Worm (Caenorhabditis elegans): ENCODE data around the gene asps-1.

Gene asps-1

ce11 chrV:10338305-10338992 lies 21.3 kb upstream of the asps-1 start, which contains the start of gene arx-2 (continued):
- TF ChIP-seq C16A3.4 (tag; optimal IDR thresholded peaks at IDR 0.05) (peak; percentile 68), elt-3 (tag; optimal IDR thresholded peaks at IDR 0.05) (peak in 1 of 6 experiments; percentile 26), hlh-17 (GFP tag; optimal IDR thresholded peaks at IDR 0.05; ENCODE audit: borderline replicate concordance) (no peak)

- peak; percentile 65 for TF ChIP-seq blmp-1 (tag; optimal IDR thresholded peaks at IDR 0.05)
- TF ChIP-seq efl-1 (optimal IDR thresholded peaks at IDR 0.05), result no peak
- peak in 1 of 2 experiments; percentile 8 for TF ChIP-seq efl-1 (GFP tag; optimal IDR thresholded peaks at IDR 0.05 in 1 of 2)
- no peak for TF ChIP-seq jun-1 (tag; optimal IDR thresholded peaks at IDR 0.05)
Observed at ce11 chrV:10333843-10334242, 16.6 kb upstream of the asps-1 start.

- TF ChIP-seq lin-14 (GFP tag; optimal IDR thresholded peaks at IDR 0.05) (peak; percentile 1), nhr-77 (tag; optimal IDR thresholded peaks at IDR 0.05) (peak; percentile 9), vab-15 (tag; optimal IDR thresholded peaks at IDR 0.05) (no peak), blmp-1 (tag; optimal IDR thresholded peaks at IDR 0.05) (no peak), zip-4 (GFP tag; optimal IDR thresholded peaks at IDR 0.05) (no peak), unc-86 (tag; optimal IDR thresholded peaks at IDR 0.05) (no peak), tbx-2 (tag; optimal IDR thresholded peaks at IDR 0.05) (peak; percentile 15)
Observed at ce11 chrV:10332012-10332411, 14.8 kb upstream of the asps-1 start, which contains the start of gene crm-1. Gene crm-1 (minus strand): TSS chrV:10332112.

ce11 chrV:10328080-10328479 lies 10.9 kb upstream of the asps-1 start:
- TF ChIP-seq ztf-11 (tag; optimal IDR thresholded peaks at IDR 0.05), result no peak
- TF ChIP-seq tbx-2 (tag; optimal IDR thresholded peaks at IDR 0.05), result peak; percentile 15
- TF ChIP-seq fos-1 (tag; optimal IDR thresholded peaks at IDR 0.05), result no peak
- no peak for TF ChIP-seq ceh-90 (tag; optimal IDR thresholded peaks at IDR 0.05)
- peak; percentile 16 for TF ChIP-seq lin-14 (GFP tag; optimal IDR thresholded peaks at IDR 0.05)
- TF ChIP-seq swsn-7 (tag; optimal IDR thresholded peaks at IDR 0.05), result no peak

- TF ChIP-seq ceh-8 (GFP tag; optimal IDR thresholded peaks at IDR 0.05) (no peak), pag-3 (tag; optimal IDR thresholded peaks at IDR 0.05; ENCODE audit: borderline replicate concordance, insufficient read depth) (no peak), grh-1 (GFP tag; IDR thresholded peaks at IDR 0.05) (no peak), sup-37 (GFP tag; optimal IDR thresholded peaks at IDR 0.05) (no peak), fkh-4 (tag; optimal IDR thresholded peaks at IDR 0.05; ENCODE audit: borderline replicate concordance) (no peak), unc-62 (GFP tag; optimal IDR thresholded peaks at IDR 0.05) (no peak), nhr-47 (tag; optimal IDR thresholded peaks at IDR 0.05) (no peak), efl-1 (optimal IDR thresholded peaks at IDR 0.05) (no peak), efl-1 (GFP tag; optimal IDR thresholded peaks at IDR 0.05 in 1 of 2) (no peak), ets-5 (GFP tag; IDR thresholded peaks at IDR 0.05) (no peak), lin-14 (GFP tag; optimal IDR thresholded peaks at IDR 0.05) (no peak), unc-98 (GFP tag; IDR thresholded peaks at IDR 0.05) (no peak), C04F5.9 (tag; optimal IDR thresholded peaks at IDR 0.05) (no peak), lin-35 (GFP tag; optimal IDR thresholded peaks at IDR 0.05) (no peak), sox-4 (tag; optimal IDR thresholded peaks at IDR 0.05) (no peak)
Observed at ce11 chrV:10323537-10323936, 6.3 kb upstream of the asps-1 start.

- TF ChIP-seq nhr-84 (tag; optimal IDR thresholded peaks at IDR 0.05), result no peak
- peak; percentile 54 to 64 for TF ChIP-seq lsy-2 (tag; optimal IDR thresholded peaks at IDR 0.05)
- TF ChIP-seq lin-15B (tag; optimal IDR thresholded peaks at IDR 0.05), result peak; percentile 30
- TF ChIP-seq C34B4.2 (tag; optimal IDR thresholded peaks at IDR 0.05), result no peak
- no peak for TF ChIP-seq zag-1 (tag; optimal IDR thresholded peaks at IDR 0.05)
- TF ChIP-seq unc-86 (tag; optimal IDR thresholded peaks at IDR 0.05), result peak; percentile 45
- TF ChIP-seq pax-3 (tag; optimal IDR thresholded peaks at IDR 0.05), result peak; percentile 51
- no peak for TF ChIP-seq aly-2 (tag; optimal IDR thresholded peaks at IDR 0.05)
- TF ChIP-seq ztf-11 (tag; optimal IDR thresholded peaks at IDR 0.05), result peak in 1 of 2 experiments; percentile 86
- no peak for TF ChIP-seq pqm-1 (tag; optimal IDR thresholded peaks at IDR 0.05)
- no peak for TF ChIP-seq efl-3 (GFP tag; optimal IDR thresholded peaks at IDR 0.05)
- peak; percentile 87 for TF ChIP-seq tbx-2 (tag; optimal IDR thresholded peaks at IDR 0.05)
- no peak for TF ChIP-seq aha-1 (tag; optimal IDR thresholded peaks at IDR 0.05)
- TF ChIP-seq snpc-4 (tag; optimal IDR thresholded peaks at IDR 0.05), result peak; percentile 5
- TF ChIP-seq ces-1 (GFP tag; optimal IDR thresholded peaks at IDR 0.05), result no peak
- peak; percentile 87 for TF ChIP-seq fkh-4 (tag; optimal IDR thresholded peaks at IDR 0.05; ENCODE audit: borderline replicate concordance)
Observed at ce11 chrV:10320101-10320761, 3.0 kb upstream of the asps-1 start, which contains the start of the genes gna-1 and B0024.13. Gene gna-1 (minus strand): TSS chrV:10320151. Gene B0024.13 (plus strand): TSS chrV:10320711.
